Fruit fly (Drosophila melanogaster) whole organism, prepupa: ENCODE data around the gene mwh.

Source experiments
- CG11294 ChIP-seq: fragments of 200-800 bp; sonication (Bioruptor generic); IDR thresholded peaks from 2 replicates; pipeline ENCODE4 v1.3.6; 2022; ENCODE audit warnings: missing biosample characterization, missing genetic modification characterization
- CG4318 ChIP-seq: fragments of 200-800 bp; sonication (Bioruptor generic); optimal IDR thresholded peaks from 3 replicates; lab custom pipeline; 2017; ENCODE audit warnings: missing biosample characterization, mild to moderate bottlenecking, missing genetic modification characterization
- CG6163 ChIP-seq: fragments of 200-800 bp; sonication (Bioruptor generic); IDR thresholded peaks from 3 replicates; pipeline ENCODE4 v1.3.6; 2022; ENCODE audit warnings: missing biosample characterization, missing genetic modification characterization
- Eip75B ChIP-seq: fragments of 200-800 bp; sonication (Bioruptor generic); optimal IDR thresholded peaks from 3 replicates; lab custom pipeline; 2016; ENCODE audit warnings: missing biosample characterization, missing genetic modification characterization
- Ets96B ChIP-seq: fragments of 200-800 bp; optimal IDR thresholded peaks from 2 replicates; lab custom pipeline; 2019; ENCODE audit warnings: missing biosample characterization, mild to moderate bottlenecking, missing genetic modification characterization, moderate library complexity
- Hr39 ChIP-seq: fragments of 200-800 bp; sonication (Bioruptor generic); optimal IDR thresholded peaks from 2 replicates; lab custom pipeline; 2016; ENCODE audit warnings: missing biosample characterization, missing genetic modification characterization
- Lpt ChIP-seq: fragments of 200-800 bp; sonication (Bioruptor generic); optimal IDR thresholded peaks from 3 replicates; lab custom pipeline; 2016; ENCODE audit warnings: missing biosample characterization, missing genetic modification characterization
- OdsH ChIP-seq: fragments of 200-800 bp; sonication (Bioruptor generic); optimal IDR thresholded peaks from 3 replicates; lab custom pipeline; 2016; ENCODE audit warnings: missing biosample characterization, missing genetic modification characterization
- Smox ChIP-seq: fragments of 200-800 bp; sonication (Bioruptor generic); optimal IDR thresholded peaks from 3 replicates; lab custom pipeline; 2016; ENCODE audit warnings: missing biosample characterization, missing genetic modification characterization
- dac ChIP-seq: fragments of 200-800 bp; sonication (Bioruptor generic); optimal IDR thresholded peaks from 2 replicates; lab custom pipeline; 2017; ENCODE audit warnings: missing biosample characterization, mild to moderate bottlenecking, missing genetic modification characterization
- fd59A ChIP-seq: fragments of 200-800 bp; sonication (Bioruptor generic); optimal IDR thresholded peaks from 2 replicates; lab custom pipeline; 2017; ENCODE audit warnings: missing biosample characterization, mild to moderate bottlenecking, missing genetic modification characterization, missing genetic modification reagents
- salr ChIP-seq, 2 experiments: fragments of 200-800 bp; sonication (Bioruptor generic); optimal IDR thresholded peaks; 3 replicates each; lab custom pipeline; 2016 to 2018; ENCODE audit warnings: missing biosample characterization in 2 of 2, missing genetic modification characterization in 2 of 2, mild to moderate bottlenecking in 1 of 2
- ss ChIP-seq, 2 experiments: fragments of 200-800 bp; sonication (Bioruptor generic); optimal IDR thresholded peaks; 2 replicates in 1 of 2; 3 replicates in 1 of 2; lab custom pipeline; 2017 to 2018; ENCODE audit warnings: mild to moderate bottlenecking in 2 of 2, missing biosample characterization in 2 of 2, missing genetic modification characterization in 2 of 2, moderate library complexity in 1 of 2
- topi ChIP-seq: fragments of 200-800 bp; sonication (Bioruptor generic); optimal IDR thresholded peaks from 3 replicates; lab custom pipeline; 2016; ENCODE audit warnings: missing biosample characterization, missing genetic modification characterization

dm6 chr3L:1176515-1176914 is 24.1 kb upstream of the mwh start:
- TF ChIP-seq salr (GFP tag; optimal IDR thresholded peaks at IDR 0.05; lab: Kevin White, UChicago) (no peak), fd59A (GFP tag; lab: Kevin White, UChicago) (no peak), topi (GFP tag; lab: Kevin White, UChicago) (no peak), Ets96B (tag; lab: Kevin White, UChicago) (no peak), dac (GFP tag; lab: Kevin White, UChicago) (no peak), CG11294 (GFP tag; lab: Robert Waterston, UW) (no peak), Smox (GFP tag; lab: Kevin White, UChicago) (no peak), ss (GFP tag; optimal IDR thresholded peaks at IDR 0.05; lab: Kevin White, UChicago) (no peak), OdsH (GFP tag; lab: Kevin White, UChicago) (no peak), CG4318 (GFP tag; lab: Kevin White, UChicago) (no peak), Eip75B (GFP tag; lab: Kevin White, UChicago) (no peak), Hr39 (GFP tag; lab: Kevin White, UChicago) (no peak), Lpt (GFP tag; lab: Kevin White, UChicago) (no peak), CG6163 (GFP tag; lab: Robert Waterston, UW) (0 out of 3 replicates have a peak, but pooled peaks have one; percentile 27)
